Worm (Caenorhabditis elegans) whole organism, mixed stage, embryonic: ENCODE results near the gene F13D2.1.

Experiments used
- ces-1 ChIP-seq: fragments of 150-350 bp; optimal IDR thresholded peaks from 2 replicates; lab custom pipeline; 2014; ENCODE audit warnings: missing biosample characterization, missing genetic modification reagents, missing genetic modification characterization
- cnd-1 ChIP-seq: fragments of 200-800 bp; sonication (Bioruptor generic); optimal IDR thresholded peaks from 2 replicates; lab custom pipeline; 2018; ENCODE audit warnings: mild to moderate bottlenecking, missing genetic modification characterization, missing compliant biosample characterization
- elt-1 ChIP-seq: sonication (generic microtip); optimal IDR thresholded peaks from 2 replicates; lab custom pipeline; 2017; ENCODE audit warnings: missing genetic modification characterization, mild to moderate bottlenecking, missing compliant biosample characterization, antibody characterized with exemption, moderate library complexity, borderline replicate concordance; ENCODE audit not compliant: insufficient read depth
- mab-5 ChIP-seq: fragments of 150-350 bp; optimal IDR thresholded peaks from 2 replicates; lab custom pipeline; 2014; ENCODE audit warnings: missing biosample characterization, missing genetic modification characterization
- nhr-237 ChIP-seq: fragments of 150-350 bp; optimal IDR thresholded peaks from 2 replicates; lab custom pipeline; 2014; ENCODE audit warnings: missing biosample characterization, missing genetic modification characterization
- nhr-76 ChIP-seq: sonication (generic microtip); optimal IDR thresholded peaks from 2 replicates; lab custom pipeline; 2017; ENCODE audit warnings: missing biosample characterization, missing genetic modification characterization
- sptf-1 ChIP-seq: sonication (generic microtip); optimal IDR thresholded peaks from 2 replicates; lab custom pipeline; 2017; ENCODE audit warnings: mild to moderate bottlenecking, missing genetic modification characterization, moderate library complexity, missing compliant biosample characterization
- unc-62 ChIP-seq: fragments of 150-350 bp; optimal IDR thresholded peaks from 2 replicates; lab custom pipeline; 2014; ENCODE audit warnings: missing biosample characterization, missing genetic modification reagents, missing genetic modification characterization

- TF ChIP-seq unc-62 (GFP tag; lab: Kevin White, UChicago) (no peak), mab-5 (tag; lab: Kevin White, UChicago) (no peak), ces-1 (GFP tag; lab: Kevin White, UChicago) (no peak), cnd-1 (tag; lab: Kevin White, UChicago) (no peak), sptf-1 (tag; lab: Kevin White, UChicago) (no peak), nhr-237 (tag; lab: Kevin White, UChicago) (no peak), nhr-76 (tag; lab: Kevin White, UChicago) (no peak), elt-1 (tag; lab: Kevin White, UChicago) (no peak)
These were observed 67.0 kb downstream of the F13D2.1 start for ce11 chrX:11122412-11122811.
